Fruit fly (Drosophila melanogaster): ENCODE data around the gene emb.
A peak's percentile ranks its signal among the peaks of the same experiment; 100 is the strongest.

Gene emb

DNA sequence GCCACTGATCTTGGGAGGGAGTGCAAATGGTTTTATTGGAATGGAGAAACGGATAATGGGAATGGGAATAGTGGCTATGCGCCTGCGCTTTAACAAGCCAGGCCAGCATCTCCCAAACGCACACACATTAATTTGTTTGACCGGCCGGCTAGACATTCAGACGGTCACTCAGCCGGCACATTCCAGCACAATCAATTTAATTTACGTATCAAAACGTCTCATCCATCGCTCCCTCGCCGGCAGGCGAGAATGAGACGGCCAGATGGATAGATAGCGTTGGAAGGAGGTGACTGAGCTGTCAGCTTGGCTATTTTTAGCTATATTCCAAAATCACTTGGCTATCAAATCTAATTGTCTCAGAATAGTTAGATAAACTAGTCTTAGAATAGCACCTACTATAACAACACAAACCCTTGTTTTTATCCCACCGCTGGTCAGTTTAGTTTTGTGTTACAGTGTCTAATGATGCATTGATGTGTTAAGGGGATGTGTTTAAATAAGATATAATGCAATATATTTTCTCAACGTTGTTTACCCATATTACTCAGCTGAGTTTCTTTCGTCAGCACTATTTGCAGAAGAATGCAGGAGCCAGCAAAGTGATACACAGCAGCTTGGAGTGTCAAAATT lies 20.2 kb downstream of the emb start (continued):
- TF ChIP-seq CG5180 (GFP tag; optimal IDR thresholded peaks at IDR 0.05) = peak; percentile 9
- peak; percentile 6 for TF ChIP-seq CrebB (tag; optimal IDR thresholded peaks at IDR 0.05)
- peak; percentile 3 for TF ChIP-seq CG8388 (GFP tag; optimal IDR thresholded peaks at IDR 0.05)
- TF ChIP-seq kah (GFP tag; optimal IDR thresholded peaks at IDR 0.05) = no peak
- TF ChIP-seq D (optimal IDR thresholded peaks at IDR 0.05) = peak; percentile 43
- TF ChIP-seq D (GFP tag; optimal IDR thresholded peaks at IDR 0.05) = no peak
- peak; percentile 21 for TF ChIP-seq CG11504 (tag; optimal IDR thresholded peaks at IDR 0.05)
- TF ChIP-seq sd (tag; optimal IDR thresholded peaks at IDR 0.05) = peak; percentile 95
- TF ChIP-seq Sry-β (GFP tag; optimal IDR thresholded peaks at IDR 0.05) = peak; percentile 92
- TF ChIP-seq CG31441 (GFP tag; IDR thresholded peaks at IDR 0.05) = 0 out of 2 replicates have a peak, but pooled peaks have one; percentile 20
- TF ChIP-seq fd64A (GFP tag; optimal IDR thresholded peaks at IDR 0.05) = peak; percentile 42
- peak; percentile 14 for TF ChIP-seq CG13424 (tag; optimal IDR thresholded peaks at IDR 0.05)
- TF ChIP-seq CG17359 (tag; optimal IDR thresholded peaks at IDR 0.05) = peak; percentile 14
- TF ChIP-seq CG15601 (tag; optimal IDR thresholded peaks at IDR 0.05) = peak; percentile 25
- TF ChIP-seq ci (GFP tag; IDR thresholded peaks at IDR 0.05) = peak; percentile 19; the same call in 1 of the 3 replicates
- peak; percentile 15 for TF ChIP-seq CG8924 (tag; optimal IDR thresholded peaks at IDR 0.05)
- no peak for TF ChIP-seq Atf6 (GFP tag; IDR thresholded peaks at IDR 0.05)
- no peak for TF ChIP-seq CG8478 (optimal IDR thresholded peaks at IDR 0.05)
- peak; percentile 22 for TF ChIP-seq CG10979 (tag; optimal IDR thresholded peaks at IDR 0.05)
- no peak for TF ChIP-seq Vsx1 (GFP tag; optimal IDR thresholded peaks at IDR 0.05)
- 0 out of 2 replicates have a peak, but pooled peaks have one; percentile 6 for TF ChIP-seq vvl (GFP tag; IDR thresholded peaks at IDR 0.05)
- no peak for TF ChIP-seq pho (GFP tag; optimal IDR thresholded peaks at IDR 0.05)
- peak; percentile 24 for TF ChIP-seq CG3407 (GFP tag; optimal IDR thresholded peaks at IDR 0.05)
- no peak for TF ChIP-seq slou (GFP tag; optimal IDR thresholded peaks at IDR 0.05)
- no peak for TF ChIP-seq dpn (GFP tag; optimal IDR thresholded peaks at IDR 0.05)
- TF ChIP-seq Neu2 (GFP tag; optimal IDR thresholded peaks at IDR 0.05; ENCODE audit: borderline replicate concordance) = no peak
- TF ChIP-seq CG7556 (GFP tag; optimal IDR thresholded peaks at IDR 0.05) = peak; percentile 6
- peak; percentile 21 for TF ChIP-seq Sox100B (GFP tag; optimal IDR thresholded peaks at IDR 0.05)
- no peak for TF ChIP-seq Gsc (GFP tag; IDR thresholded peaks at IDR 0.05)
- peak; percentile 71 for TF ChIP-seq ATbp (GFP tag; optimal IDR thresholded peaks at IDR 0.05)
- no peak for TF ChIP-seq trem (tag; optimal IDR thresholded peaks at IDR 0.05)
- no peak for TF ChIP-seq Usf (GFP tag; optimal IDR thresholded peaks at IDR 0.05)
- TF ChIP-seq nerfin-1 (tag; optimal IDR thresholded peaks at IDR 0.05) = peak; percentile 24
- TF ChIP-seq bsh (GFP tag; optimal IDR thresholded peaks at IDR 0.05) = peak in 1 of 2 experiments; percentile 50
- peak; percentile 45 for TF ChIP-seq CG4707 (GFP tag; optimal IDR thresholded peaks at IDR 0.05)
- peak; percentile 8 for TF ChIP-seq CG2116 (GFP tag; optimal IDR thresholded peaks at IDR 0.05)
- peak; percentile 46; the same call in 2 of the 3 replicates for TF ChIP-seq row (GFP tag; IDR thresholded peaks at IDR 0.05)
- TF ChIP-seq br (optimal IDR thresholded peaks at IDR 0.05) = no peak
- no peak for TF ChIP-seq esg (GFP tag; conservative IDR thresholded peaks at IDR 0.05)
- TF ChIP-seq D19A (tag; optimal IDR thresholded peaks at IDR 0.05) = peak; percentile 40
- TF ChIP-seq Poxn (GFP tag; IDR thresholded peaks at IDR 0.05) = no peak
- peak; percentile 9 for TF ChIP-seq Mes4 (GFP tag; optimal IDR thresholded peaks at IDR 0.05)
- TF ChIP-seq phol (tag; optimal IDR thresholded peaks at IDR 0.05) = no peak
